Worm (Caenorhabditis elegans): ENCODE data around the gene K03B8.6.
"Not testable (repeated sequence)": the region's sequence is repeated elsewhere in the genome, so short reads cannot be mapped to it uniquely, and the experiment has no call there.

The K03B8.6 gene

DNA sequence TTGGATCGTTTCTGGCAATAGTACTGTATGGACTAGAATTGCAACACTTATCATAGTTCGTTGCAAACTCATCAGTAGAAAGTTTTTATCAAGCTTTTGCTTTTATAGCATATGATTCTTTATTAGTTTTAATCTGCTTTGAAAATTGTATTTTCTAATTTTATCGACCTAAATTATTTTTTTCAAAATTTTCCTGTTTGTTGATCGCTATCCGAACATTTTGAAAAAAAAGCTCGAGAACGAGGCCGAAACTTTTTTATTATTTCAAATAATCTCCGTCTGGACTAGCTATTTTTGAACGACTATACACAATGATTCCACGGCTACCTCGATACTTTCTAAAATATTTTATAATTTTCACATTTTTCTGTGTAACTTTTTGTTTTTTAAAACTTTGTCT is 21.0 kb upstream of the K03B8.6 start, which contains the start of gene F55C10.4:
Gene F55C10.4, plus strand, starts transcription at position 301 of the 400 bp plus-strand sequence.
- TF ChIP-seq dmd-4 (tag; optimal IDR thresholded peaks at IDR 0.05): no peak
- TF ChIP-seq unc-62 (GFP tag; optimal IDR thresholded peaks at IDR 0.05): no peak
- TF ChIP-seq gmeb-1 (tag; optimal IDR thresholded peaks at IDR 0.05): no peak

DNA sequence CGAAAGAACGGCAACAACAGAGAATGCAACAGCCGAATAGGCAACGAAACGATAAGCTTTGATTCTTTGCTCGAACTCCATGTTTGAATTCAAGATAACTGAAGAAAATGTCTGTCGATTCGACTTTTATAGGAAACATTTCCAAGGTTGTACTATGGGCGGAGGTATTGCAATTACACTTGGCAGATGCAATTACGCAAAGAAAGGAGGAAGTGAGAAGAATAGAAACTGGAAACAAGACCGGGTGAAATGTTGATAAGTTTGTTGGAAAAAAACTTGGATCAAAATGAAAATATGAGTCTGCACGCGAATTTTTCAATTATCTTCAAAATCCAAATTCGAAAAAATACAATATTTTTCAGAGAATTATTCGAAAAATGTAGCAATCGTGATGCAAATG is 17.6 kb upstream of the K03B8.6 start, which contains the start of gene col-155:
Gene col-155, minus strand, starts transcription at position 101 of the 400 bp plus-strand sequence.
- TF ChIP-seq unc-39 (tag; optimal IDR thresholded peaks at IDR 0.05): no peak
- TF ChIP-seq aly-2 (tag; optimal IDR thresholded peaks at IDR 0.05): no peak
- TF ChIP-seq nhr-129 (tag; optimal IDR thresholded peaks at IDR 0.05): no peak
- TF ChIP-seq nhr-6 (tag; optimal IDR thresholded peaks at IDR 0.05): no peak
- no peak for TF ChIP-seq nhr-25 (tag; optimal IDR thresholded peaks at IDR 0.05)
- TF ChIP-seq ztf-11 (tag; optimal IDR thresholded peaks at IDR 0.05): no peak
- TF ChIP-seq lin-39 (tag; optimal IDR thresholded peaks at IDR 0.05): no peak
- TF ChIP-seq ztf-1 (GFP tag; conservative IDR thresholded peaks at IDR 0.05): no peak

DNA sequence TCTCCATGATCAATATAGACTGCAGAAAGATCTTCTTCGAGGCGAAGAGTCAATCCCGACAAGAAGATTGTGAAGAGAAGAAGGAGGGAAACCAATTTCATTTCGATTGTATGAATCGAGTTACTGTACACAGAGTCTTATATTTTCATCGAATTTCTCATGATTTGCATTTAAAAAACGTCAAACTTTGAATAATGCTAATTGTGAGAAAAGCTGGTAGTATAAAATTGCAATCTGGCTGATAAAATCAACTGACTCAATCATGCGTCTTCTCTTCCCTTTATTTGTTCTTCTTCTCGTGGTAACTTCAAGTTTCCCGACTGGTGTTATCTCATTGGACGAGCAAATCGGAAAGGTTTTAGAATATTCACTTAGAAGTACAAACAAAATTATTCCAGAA is 17.0 kb upstream of the K03B8.6 start, which contains the start of the genes K03B8.11 and K03B8.14:
Gene K03B8.11, minus strand, starts transcription at position 101 of the 400 bp plus-strand sequence.
Gene K03B8.14, plus strand, starts transcription at position 110 of the 400 bp plus-strand sequence.
- TF ChIP-seq ceh-16 (tag; optimal IDR thresholded peaks at IDR 0.05): no peak
- TF ChIP-seq ztf-11 (tag; optimal IDR thresholded peaks at IDR 0.05): no peak
- TF ChIP-seq nhr-12 (tag; optimal IDR thresholded peaks at IDR 0.05): no peak
- no peak for TF ChIP-seq fos-1 (tag; optimal IDR thresholded peaks at IDR 0.05)
- no peak for TF ChIP-seq elt-3 (tag; optimal IDR thresholded peaks at IDR 0.05)
- no peak for TF ChIP-seq skn-1 (tag; optimal IDR thresholded peaks at IDR 0.05)
- TF ChIP-seq ceh-82 (tag; optimal IDR thresholded peaks at IDR 0.05): no peak

DNA sequence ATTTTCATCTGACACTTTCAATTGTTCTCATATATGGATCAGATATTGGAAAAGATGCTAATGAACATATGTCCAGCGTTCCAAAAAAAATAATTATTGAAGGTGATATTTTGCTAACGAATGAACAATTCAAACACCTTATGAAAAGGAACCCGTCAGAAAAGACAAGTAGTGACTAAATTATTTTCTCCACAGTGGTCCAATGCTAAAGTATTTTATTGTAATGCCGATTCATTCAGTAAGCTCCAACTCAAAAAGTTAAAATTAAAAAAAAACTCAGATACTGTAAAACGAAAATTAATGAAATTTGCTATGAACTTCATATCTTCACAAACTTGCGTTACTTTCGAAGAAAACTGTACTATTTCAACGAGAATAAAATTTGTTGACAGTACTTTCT is 15.4 kb upstream of the K03B8.6 start, which contains the start of gene nas-16:
Gene nas-16, plus strand, starts transcription at position 301 of the 400 bp plus-strand sequence.
- TF ChIP-seq nhr-77 (tag; optimal IDR thresholded peaks at IDR 0.05): no peak
- no peak for TF ChIP-seq ceh-82 (tag; optimal IDR thresholded peaks at IDR 0.05)
- no peak for TF ChIP-seq peb-1 (tag; optimal IDR thresholded peaks at IDR 0.05)
- TF ChIP-seq gmeb-1 (tag; optimal IDR thresholded peaks at IDR 0.05): no peak
- TF ChIP-seq unc-55 (GFP tag; optimal IDR thresholded peaks at IDR 0.05): no peak
- no peak for TF ChIP-seq mdl-1 (tag; optimal IDR thresholded peaks at IDR 0.05)
- no peak for TF ChIP-seq nhr-21 (tag; optimal IDR thresholded peaks at IDR 0.05)
- no peak for TF ChIP-seq ZK546.5 (tag; optimal IDR thresholded peaks at IDR 0.05)
- TF ChIP-seq sma-9 (GFP tag; optimal IDR thresholded peaks at IDR 0.05): no peak
- no peak for TF ChIP-seq sma-9 (tag; optimal IDR thresholded peaks at IDR 0.05)
- no peak for TF ChIP-seq egl-27 (tag; optimal IDR thresholded peaks at IDR 0.05)
- no peak for TF ChIP-seq elt-3 (tag; optimal IDR thresholded peaks at IDR 0.05)
- TF ChIP-seq dmd-4 (tag; optimal IDR thresholded peaks at IDR 0.05): no peak
- TF ChIP-seq ztf-4 (tag; optimal IDR thresholded peaks at IDR 0.05): no peak
- no peak for TF ChIP-seq Y55F3AM.14 (GFP tag; optimal IDR thresholded peaks at IDR 0.05)

DNA sequence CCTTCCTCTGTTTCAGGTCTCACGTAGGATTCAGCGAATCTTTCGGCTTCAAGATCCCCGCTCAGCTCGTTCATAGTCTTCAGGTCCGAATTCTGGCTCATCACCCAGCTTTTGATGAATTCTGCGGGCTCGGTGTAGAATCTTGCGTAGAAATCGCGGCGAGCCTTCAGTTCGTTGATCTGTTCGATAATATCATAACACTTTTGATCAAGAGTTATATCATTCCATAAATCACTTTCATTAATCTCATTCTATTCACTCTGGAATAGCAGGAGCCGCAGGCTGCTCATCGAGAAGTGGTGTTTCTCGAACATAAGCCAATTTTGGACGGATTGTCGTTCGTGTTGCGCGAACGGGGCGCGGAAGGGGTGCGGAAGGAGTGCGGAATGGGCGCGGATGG is 12.4 kb upstream of the K03B8.6 start, which contains the start of gene K03B8.4:
Gene K03B8.4, minus strand, starts transcription at position 101 of the 400 bp plus-strand sequence.
- not testable (repeated sequence) for TF ChIP-seq dmd-4 (tag; optimal IDR thresholded peaks at IDR 0.05); fos-1 (tag; optimal IDR thresholded peaks at IDR 0.05); ztf-1 (GFP tag; conservative IDR thresholded peaks at IDR 0.05)

DNA sequence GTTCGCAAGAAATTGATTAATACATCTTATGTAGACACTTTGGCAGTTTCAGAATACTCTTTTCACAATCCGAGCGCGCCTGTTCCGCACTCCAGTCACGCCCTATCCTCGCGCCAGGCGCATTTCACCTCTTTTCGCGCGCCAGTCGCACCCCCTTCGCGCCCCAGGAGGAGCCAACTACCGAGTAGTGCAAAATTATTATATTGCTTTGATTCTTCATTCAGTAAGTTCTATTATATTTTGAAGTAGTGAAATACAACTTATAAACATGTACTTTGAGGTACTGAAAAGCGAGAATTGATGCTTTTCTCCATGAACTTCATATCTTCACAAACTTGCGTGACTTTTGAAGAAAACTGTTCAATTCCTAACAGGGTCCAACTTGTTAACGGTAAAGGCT is 11.2 kb upstream of the K03B8.6 start, which contains the start of gene nas-18:
Gene nas-18, plus strand, starts transcription at position 301 of the 400 bp plus-strand sequence.
- not testable (repeated sequence) for TF ChIP-seq fos-1 (tag; optimal IDR thresholded peaks at IDR 0.05); ztf-1 (GFP tag; conservative IDR thresholded peaks at IDR 0.05); C34F6.9 (tag; optimal IDR thresholded peaks at IDR 0.05)

DNA sequence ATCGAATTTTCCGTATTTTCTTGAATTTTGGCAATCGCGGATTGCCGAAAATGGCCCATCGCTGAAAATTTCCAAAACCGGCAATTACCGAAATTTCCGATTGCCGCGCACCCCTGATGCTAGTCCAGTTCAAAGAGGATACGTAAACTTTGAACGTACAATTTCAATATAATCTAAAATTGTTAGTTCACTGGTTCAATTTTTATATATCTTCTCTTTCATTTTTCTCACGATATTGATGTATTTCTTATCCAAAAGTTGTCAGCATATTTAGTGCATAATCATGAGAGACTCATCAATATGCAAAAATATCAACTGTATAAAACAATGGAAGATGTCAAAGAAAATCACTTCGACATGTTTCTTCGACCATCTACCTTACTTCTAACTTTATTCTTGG is 8.8 kb upstream of the K03B8.6 start, which contains the start of gene nas-17:
Gene nas-17, plus strand, starts transcription at position 301 of the 400 bp plus-strand sequence.
- TF ChIP-seq unc-55 (GFP tag; optimal IDR thresholded peaks at IDR 0.05): no peak
- no peak for TF ChIP-seq nhr-129 (tag; optimal IDR thresholded peaks at IDR 0.05)
- no peak for TF ChIP-seq crh-2 (tag; optimal IDR thresholded peaks at IDR 0.05)
- TF ChIP-seq skn-1 (tag; optimal IDR thresholded peaks at IDR 0.05): no peak
- TF ChIP-seq F13H6.1 (tag; optimal IDR thresholded peaks at IDR 0.05): no peak
- no peak for TF ChIP-seq nhr-10 (tag; optimal IDR thresholded peaks at IDR 0.05)
